Worm (Caenorhabditis elegans) whole organism, mixed stage, embryonic: Measurements from ENCODE around the gene R102.2.

Experiments
- bed-3 ChIP-seq: fragments of 200-800 bp; sonication (Bioruptor generic); optimal IDR thresholded peaks from 3 replicates; lab custom pipeline; 2018; ENCODE audit warnings: mild to moderate bottlenecking, missing genetic modification characterization, moderate library complexity, missing compliant biosample characterization
- blmp-1 ChIP-seq: fragments of 150-350 bp; optimal IDR thresholded peaks from 2 replicates; lab custom pipeline; 2014; ENCODE audit warnings: missing biosample characterization, missing genetic modification characterization
- ceh-39 ChIP-seq: fragments of 150-350 bp; optimal IDR thresholded peaks from 2 replicates; lab custom pipeline; 2014; ENCODE audit warnings: missing biosample characterization, missing genetic modification characterization
- ceh-83 ChIP-seq: fragments of 200-800 bp; sonication (Bioruptor generic); optimal IDR thresholded peaks from 2 replicates; lab custom pipeline; 2018; ENCODE audit warnings: mild to moderate bottlenecking, missing genetic modification characterization, missing compliant biosample characterization
- ces-1 ChIP-seq: fragments of 150-350 bp; optimal IDR thresholded peaks from 2 replicates; lab custom pipeline; 2014; ENCODE audit warnings: missing biosample characterization, missing genetic modification reagents, missing genetic modification characterization
- cnd-1 ChIP-seq: fragments of 200-800 bp; sonication (Bioruptor generic); optimal IDR thresholded peaks from 2 replicates; lab custom pipeline; 2018; ENCODE audit warnings: mild to moderate bottlenecking, missing genetic modification characterization, missing compliant biosample characterization
- drap-1 ChIP-seq: fragments of 200-800 bp; sonication (Bioruptor generic); optimal IDR thresholded peaks from 3 replicates; lab custom pipeline; 2018; ENCODE audit warnings: mild to moderate bottlenecking, missing genetic modification characterization, missing compliant biosample characterization
- elt-1 ChIP-seq: sonication (generic microtip); optimal IDR thresholded peaks from 2 replicates; lab custom pipeline; 2017; ENCODE audit warnings: missing genetic modification characterization, mild to moderate bottlenecking, missing compliant biosample characterization, antibody characterized with exemption, moderate library complexity, borderline replicate concordance; ENCODE audit not compliant: insufficient read depth
- elt-3 ChIP-seq: fragments of 150-350 bp; optimal IDR thresholded peaks from 2 replicates; lab custom pipeline; 2014; ENCODE audit warnings: missing biosample characterization, missing genetic modification characterization
- ham-2 ChIP-seq: fragments of 200-800 bp; sonication (Bioruptor generic); optimal IDR thresholded peaks from 2 replicates; lab custom pipeline; 2018; ENCODE audit warnings: mild to moderate bottlenecking, missing genetic modification characterization, missing compliant biosample characterization
- hlh-1 ChIP-seq: fragments of 150-350 bp; optimal IDR thresholded peaks from 2 replicates; lab custom pipeline; 2014; ENCODE audit warnings: missing biosample characterization, missing genetic modification reagents, missing genetic modification characterization
- lin-32 ChIP-seq: fragments of 200-800 bp; sonication (Bioruptor generic); optimal IDR thresholded peaks from 2 replicates; lab custom pipeline; 2018; ENCODE audit warnings: mild to moderate bottlenecking, missing genetic modification characterization, missing compliant biosample characterization
- lsy-2 ChIP-seq: fragments of 150-350 bp; optimal IDR thresholded peaks from 2 replicates; lab custom pipeline; 2014; ENCODE audit warnings: missing biosample characterization, missing genetic modification characterization
- mab-5 ChIP-seq: fragments of 150-350 bp; optimal IDR thresholded peaks from 2 replicates; lab custom pipeline; 2014; ENCODE audit warnings: missing biosample characterization, missing genetic modification characterization
- mep-1 ChIP-seq: fragments of 150-350 bp; optimal IDR thresholded peaks from 2 replicates; lab custom pipeline; 2017; ENCODE audit warnings: missing biosample characterization, missing genetic modification reagents, missing genetic modification characterization, inconsistent platforms
- nhr-12 ChIP-seq: fragments of 150-350 bp; optimal IDR thresholded peaks from 2 replicates; lab custom pipeline; 2014; ENCODE audit warnings: missing biosample characterization, missing genetic modification characterization
- nhr-237 ChIP-seq: fragments of 150-350 bp; optimal IDR thresholded peaks from 2 replicates; lab custom pipeline; 2014; ENCODE audit warnings: missing biosample characterization, missing genetic modification characterization
- nhr-28 ChIP-seq: fragments of 150-350 bp; optimal IDR thresholded peaks from 2 replicates; lab custom pipeline; 2014; ENCODE audit warnings: missing biosample characterization, missing genetic modification characterization
- nhr-76 ChIP-seq: sonication (generic microtip); optimal IDR thresholded peaks from 2 replicates; lab custom pipeline; 2017; ENCODE audit warnings: missing biosample characterization, missing genetic modification characterization
- pha-4 ChIP-seq: fragments of 150-350 bp; optimal IDR thresholded peaks from 2 replicates; lab custom pipeline; 2018; ENCODE audit warnings: missing biosample characterization, missing genetic modification reagents, missing genetic modification characterization
- sem-2 ChIP-seq: fragments of 200-800 bp; sonication (Bioruptor generic); optimal IDR thresholded peaks from 2 replicates; lab custom pipeline; 2018; ENCODE audit warnings: mild to moderate bottlenecking, missing genetic modification characterization, missing compliant biosample characterization
- snpc-4 ChIP-seq: fragments of 150-350 bp; optimal IDR thresholded peaks from 2 replicates; lab custom pipeline; 2014; ENCODE audit warnings: missing biosample characterization, missing genetic modification characterization
- tbx-8 ChIP-seq: fragments of 200-800 bp; sonication (Bioruptor generic); optimal IDR thresholded peaks from 2 replicates; lab custom pipeline; 2018; ENCODE audit warnings: mild to moderate bottlenecking, missing genetic modification characterization, moderate library complexity, missing compliant biosample characterization
- unc-120 ChIP-seq: sonication (generic microtip); optimal IDR thresholded peaks from 2 replicates; lab custom pipeline; 2017; ENCODE audit warnings: missing genetic modification characterization, missing compliant biosample characterization; ENCODE audit not compliant: poor library complexity, severe bottlenecking
- unc-39 ChIP-seq: fragments of 150-350 bp; optimal IDR thresholded peaks from 2 replicates; lab custom pipeline; 2014; ENCODE audit warnings: missing biosample characterization, missing genetic modification characterization
- unc-62 ChIP-seq: fragments of 150-350 bp; optimal IDR thresholded peaks from 2 replicates; lab custom pipeline; 2014; ENCODE audit warnings: missing biosample characterization, missing genetic modification reagents, missing genetic modification characterization
- ztf-11 ChIP-seq: fragments of 150-350 bp; optimal IDR thresholded peaks from 2 replicates; lab custom pipeline; 2014; ENCODE audit warnings: missing biosample characterization, missing genetic modification characterization

Gene R102.2

ce11 chrIV:10682155-10682749, 5.2 kb upstream of the R102.2 start, which contains the start of gene fmo-2:
Gene fmo-2, plus strand, starts transcription at chrIV:10682524.
- TF ChIP-seq pha-4 (tag; lab: Kevin White, UChicago) (no peak), ham-2 (GFP tag; lab: Kevin White, UChicago) (no peak), lsy-2 (tag; lab: Kevin White, UChicago) (no peak), snpc-4 (no peak), ceh-83 (GFP tag; lab: Kevin White, UChicago) (no peak)

DNA sequence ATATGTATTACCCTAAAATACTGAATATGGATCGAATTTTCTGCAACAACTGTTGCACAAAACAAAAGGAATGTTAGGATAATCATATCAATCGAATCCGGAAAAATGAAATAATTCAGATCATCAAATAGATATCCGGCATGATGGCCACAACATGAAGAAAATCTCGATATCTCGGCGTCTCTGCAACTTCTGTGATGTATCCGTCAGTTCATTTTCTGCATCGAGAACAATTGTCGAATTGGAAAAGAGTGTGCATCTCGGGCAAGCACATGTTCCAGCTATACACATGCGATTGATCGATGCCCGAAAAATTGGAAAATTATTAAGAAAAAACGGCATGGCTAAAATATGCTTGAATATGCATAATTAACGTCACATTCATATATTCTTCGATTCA, 1.6 kb upstream of the R102.2 start, which contains the start of the genes K08C7.6 and R102.1:
Gene K08C7.6, minus strand, starts transcription at position 101 of the 400 bp plus-strand sequence.
Gene R102.1, plus strand, starts transcription at position 291 of the 400 bp plus-strand sequence.
- no peak for TF ChIP-seq pha-4 (tag; lab: Kevin White, UChicago)
- TF ChIP-seq nhr-12 (tag; lab: Kevin White, UChicago): no peak
- peak; percentile 16 for TF ChIP-seq unc-120 (tag; lab: Kevin White, UChicago)
- TF ChIP-seq elt-3 (tag; lab: Kevin White, UChicago): no peak
- no peak for TF ChIP-seq drap-1 (GFP tag; lab: Kevin White, UChicago)
- no peak for TF ChIP-seq sem-2 (GFP tag; lab: Kevin White, UChicago)
- no peak for TF ChIP-seq hlh-1 (tag; lab: Kevin White, UChicago)
- TF ChIP-seq ces-1 (GFP tag; lab: Kevin White, UChicago): no peak

DNA sequence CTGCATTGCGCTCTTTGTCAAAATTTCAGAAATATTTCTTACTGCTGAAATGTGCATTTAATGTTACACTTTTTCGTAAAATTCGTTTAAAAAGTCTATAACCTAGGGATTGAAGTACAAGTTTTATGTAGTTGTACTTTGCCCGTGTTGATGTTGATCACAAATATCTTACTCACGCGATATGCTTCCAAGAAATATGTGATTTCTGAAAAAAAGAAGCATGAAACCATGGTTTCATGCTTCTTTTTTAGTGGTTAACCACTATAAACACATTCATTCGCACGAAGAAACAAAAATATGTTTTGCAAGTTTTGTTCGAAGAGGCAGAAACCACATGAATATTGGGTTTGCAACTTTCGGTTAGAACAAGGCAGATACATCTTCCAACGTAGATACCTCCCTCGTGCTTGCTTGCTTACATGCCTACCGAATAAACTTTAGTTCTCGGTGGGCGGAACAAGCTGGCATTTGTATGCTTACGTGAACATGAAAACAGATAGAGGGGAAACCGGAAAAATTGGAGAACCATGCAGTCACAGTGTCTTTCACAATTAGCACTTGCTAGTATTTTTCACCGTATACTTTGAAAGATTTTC, 1.7 kb downstream of the R102.2 start, which contains the start of gene R102.3:
Gene R102.3, plus strand, starts transcription at position 546 of the 596 bp plus-strand sequence.
- TF ChIP-seq drap-1 (GFP tag; lab: Kevin White, UChicago): no peak
- no peak for TF ChIP-seq mab-5 (tag; lab: Kevin White, UChicago)
- no peak for TF ChIP-seq tbx-8 (GFP tag; lab: Kevin White, UChicago)
- no peak for TF ChIP-seq blmp-1
- TF ChIP-seq hlh-1 (tag; lab: Kevin White, UChicago): no peak
- no peak for TF ChIP-seq pha-4 (tag; lab: Kevin White, UChicago)
- TF ChIP-seq lin-32: no peak
- TF ChIP-seq mep-1 (tag; lab: Kevin White, UChicago): no peak
- no peak for TF ChIP-seq nhr-237 (tag; lab: Kevin White, UChicago)
- TF ChIP-seq nhr-28 (tag; lab: Kevin White, UChicago): no peak
- no peak for TF ChIP-seq ces-1 (GFP tag; lab: Kevin White, UChicago)
- no peak for TF ChIP-seq unc-62 (GFP tag; lab: Kevin White, UChicago)
- TF ChIP-seq ham-2 (GFP tag; lab: Kevin White, UChicago): no peak
- no peak for TF ChIP-seq snpc-4

ce11 chrIV:10690139-10690538, 2.7 kb downstream of the R102.2 start, which contains the start of gene R102.8:
Gene R102.8, minus strand, starts transcription at chrIV:10690239.
- TF ChIP-seq hlh-1 (tag; lab: Kevin White, UChicago): no peak
- no peak for TF ChIP-seq ztf-11
- no peak for TF ChIP-seq tbx-8 (GFP tag; lab: Kevin White, UChicago)
- no peak for TF ChIP-seq bed-3 (GFP tag; lab: Kevin White, UChicago)
- TF ChIP-seq lin-32: no peak
- TF ChIP-seq snpc-4: no peak
- no peak for TF ChIP-seq sem-2 (GFP tag; lab: Kevin White, UChicago)
- no peak for TF ChIP-seq ceh-39 (tag; lab: Kevin White, UChicago)
- TF ChIP-seq elt-1 (tag; lab: Kevin White, UChicago): no peak
- TF ChIP-seq nhr-76: no peak
- TF ChIP-seq mep-1 (tag; lab: Kevin White, UChicago): no peak
- TF ChIP-seq unc-39 (tag; lab: Kevin White, UChicago): no peak
- TF ChIP-seq nhr-12 (tag; lab: Kevin White, UChicago): no peak
- no peak for TF ChIP-seq cnd-1 (tag; lab: Kevin White, UChicago)
- no peak for TF ChIP-seq ceh-83 (GFP tag; lab: Kevin White, UChicago)
- TF ChIP-seq elt-3 (tag; lab: Kevin White, UChicago): no peak
- no peak for TF ChIP-seq blmp-1
- TF ChIP-seq lsy-2 (tag; lab: Kevin White, UChicago): no peak

DNA sequence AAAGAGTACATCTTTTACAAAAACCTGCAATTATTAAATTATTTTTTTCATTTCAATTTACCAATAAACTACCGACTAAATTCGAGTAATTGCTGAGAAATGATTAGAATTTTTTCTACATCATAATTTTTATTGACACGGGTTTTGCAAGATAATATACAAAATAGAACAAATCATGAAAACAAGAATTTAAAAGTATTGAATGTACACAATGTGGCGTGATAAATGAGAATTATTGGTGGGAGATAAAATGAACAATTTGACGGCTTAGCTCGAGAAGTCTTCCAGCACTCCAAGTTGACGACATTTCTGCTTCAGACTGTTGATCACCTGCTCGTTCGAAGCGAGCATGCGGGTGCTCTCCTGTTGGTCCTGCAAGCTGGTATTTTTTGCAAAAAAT, 7.8 kb downstream of the R102.2 start, which contains the start of gene R102.4:
Gene R102.4, minus strand, starts transcription at position 101 of the 400 bp plus-strand sequence.
- TF ChIP-seq hlh-1 (tag; lab: Kevin White, UChicago) (no peak), drap-1 (GFP tag; lab: Kevin White, UChicago) (no peak), ham-2 (GFP tag; lab: Kevin White, UChicago) (no peak), tbx-8 (GFP tag; lab: Kevin White, UChicago) (no peak), pha-4 (tag; lab: Kevin White, UChicago) (no peak)
